Worm (Caenorhabditis elegans): Measurements from ENCODE around the gene Y38C1AA.19.

The Y38C1AA.19 gene

ce11 chrIV:125881-126781 is 33.8 kb upstream of the Y38C1AA.19 start, which contains the start of the genes grld-1 and cox-6C (continued):
- TF ChIP-seq unc-62 (GFP tag; optimal IDR thresholded peaks at IDR 0.05) (no peak), lsy-2 (tag; optimal IDR thresholded peaks at IDR 0.05) (peak; percentile 86 to 97), C34F6.9 (tag; optimal IDR thresholded peaks at IDR 0.05) (peak; percentile 67), elt-3 (tag; optimal IDR thresholded peaks at IDR 0.05) (no peak)

- TF ChIP-seq aly-2 (tag; optimal IDR thresholded peaks at IDR 0.05), result no peak
- TF ChIP-seq zag-1 (tag; optimal IDR thresholded peaks at IDR 0.05), result no peak
- no peak for TF ChIP-seq sma-3 (GFP tag; optimal IDR thresholded peaks at IDR 0.05)
- TF ChIP-seq ZK546.5 (tag; optimal IDR thresholded peaks at IDR 0.05), result no peak
- TF ChIP-seq mdl-1 (tag; optimal IDR thresholded peaks at IDR 0.05), result no peak
- no peak for TF ChIP-seq peb-1 (tag; optimal IDR thresholded peaks at IDR 0.05)
- no peak for TF ChIP-seq elt-1 (tag; optimal IDR thresholded peaks at IDR 0.05)
- TF ChIP-seq ztf-1 (GFP tag; conservative IDR thresholded peaks at IDR 0.05), result no peak
- no peak for TF ChIP-seq nhr-10 (tag; optimal IDR thresholded peaks at IDR 0.05)
- no peak for TF ChIP-seq ztf-4 (tag; optimal IDR thresholded peaks at IDR 0.05)
- no peak for TF ChIP-seq lin-39 (tag; optimal IDR thresholded peaks at IDR 0.05)
- no peak for TF ChIP-seq R02D3.7 (tag; optimal IDR thresholded peaks at IDR 0.05)
- TF ChIP-seq nhr-23 (tag; optimal IDR thresholded peaks at IDR 0.05), result no peak
- TF ChIP-seq lin-11 (tag; optimal IDR thresholded peaks at IDR 0.05), result no peak
- no peak for TF ChIP-seq blmp-1 (tag; optimal IDR thresholded peaks at IDR 0.05; ENCODE audit: insufficient read depth)
- TF ChIP-seq nhr-11 (tag; optimal IDR thresholded peaks at IDR 0.05), result no peak
- TF ChIP-seq ceh-82 (tag; optimal IDR thresholded peaks at IDR 0.05), result no peak
Measured at ce11 chrIV:128525-128924, 31.4 kb upstream of the Y38C1AA.19 start.

DNA sequence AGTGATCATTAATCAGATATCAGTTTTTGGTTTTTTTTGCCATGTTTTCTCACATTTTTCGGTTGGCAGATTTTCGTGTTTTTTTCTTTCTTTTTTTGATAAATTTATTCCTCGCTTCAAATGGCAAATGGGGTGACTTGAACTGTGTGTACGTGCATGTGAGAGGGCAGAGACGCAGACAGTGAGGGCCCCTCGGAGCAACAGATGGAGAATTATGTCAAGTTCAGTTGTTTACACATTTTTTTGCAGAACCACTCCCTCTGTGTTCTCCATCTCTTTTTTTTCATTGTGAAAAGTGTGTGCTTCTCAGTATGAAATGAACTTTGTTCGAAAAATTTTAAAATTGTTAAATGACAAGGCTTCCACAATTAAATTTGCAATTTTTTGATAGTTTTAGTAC is 29.8 kb upstream of the Y38C1AA.19 start:
- TF ChIP-seq nhr-237 (tag; optimal IDR thresholded peaks at IDR 0.05) (no peak), aly-2 (tag; optimal IDR thresholded peaks at IDR 0.05) (no peak), crh-2 (tag; optimal IDR thresholded peaks at IDR 0.05) (no peak), mab-5 (tag; optimal IDR thresholded peaks at IDR 0.05) (no peak), lsy-2 (tag; optimal IDR thresholded peaks at IDR 0.05) (peak in 1 of 2 experiments; percentile 0), egl-27 (tag; optimal IDR thresholded peaks at IDR 0.05) (no peak), blmp-1 (tag; optimal IDR thresholded peaks at IDR 0.05; ENCODE audit: insufficient read depth) (no peak), mdl-1 (tag; optimal IDR thresholded peaks at IDR 0.05) (no peak), mbf-1 (tag; optimal IDR thresholded peaks at IDR 0.05) (no peak), peb-1 (tag; optimal IDR thresholded peaks at IDR 0.05) (no peak), dmd-4 (tag; optimal IDR thresholded peaks at IDR 0.05) (no peak), unc-39 (tag; optimal IDR thresholded peaks at IDR 0.05) (no peak), nhr-21 (tag; optimal IDR thresholded peaks at IDR 0.05) (no peak), Y55F3AM.14 (GFP tag; optimal IDR thresholded peaks at IDR 0.05) (no peak), C34F6.9 (tag; optimal IDR thresholded peaks at IDR 0.05) (peak; percentile 6)

ce11 chrIV:132095-132494 is 27.9 kb upstream of the Y38C1AA.19 start, which contains the start of gene daf-1:
Gene daf-1 (plus strand): TSS chrIV:132416.
- TF ChIP-seq snpc-4 (tag; optimal IDR thresholded peaks at IDR 0.05) (no peak), R02D3.7 (tag; optimal IDR thresholded peaks at IDR 0.05) (no peak), lin-11 (tag; optimal IDR thresholded peaks at IDR 0.05) (no peak), sma-9 (GFP tag; optimal IDR thresholded peaks at IDR 0.05) (peak; percentile 45), sma-9 (tag; optimal IDR thresholded peaks at IDR 0.05) (no peak), lin-39 (tag; optimal IDR thresholded peaks at IDR 0.05) (no peak), ama-1 (optimal IDR thresholded peaks at IDR 0.05) (no peak), alr-1 (tag; optimal IDR thresholded peaks at IDR 0.05) (no peak), skn-1 (tag; optimal IDR thresholded peaks at IDR 0.05) (no peak), nhr-129 (tag; optimal IDR thresholded peaks at IDR 0.05) (peak; percentile 50), unc-55 (GFP tag; optimal IDR thresholded peaks at IDR 0.05) (peak; percentile 63), elt-1 (tag; optimal IDR thresholded peaks at IDR 0.05) (no peak), fos-1 (tag; optimal IDR thresholded peaks at IDR 0.05) (no peak), dmd-4 (tag; optimal IDR thresholded peaks at IDR 0.05) (no peak), ZK546.5 (tag; optimal IDR thresholded peaks at IDR 0.05) (no peak), mab-5 (tag; optimal IDR thresholded peaks at IDR 0.05) (no peak), nhr-6 (tag; optimal IDR thresholded peaks at IDR 0.05) (no peak), lin-13 (GFP tag; optimal IDR thresholded peaks at IDR 0.05) (no peak), aly-2 (tag; optimal IDR thresholded peaks at IDR 0.05) (no peak), C34F6.9 (tag; optimal IDR thresholded peaks at IDR 0.05) (peak; percentile 57), nhr-12 (tag; optimal IDR thresholded peaks at IDR 0.05) (no peak), sma-3 (GFP tag; optimal IDR thresholded peaks at IDR 0.05) (no peak), mdl-1 (tag; optimal IDR thresholded peaks at IDR 0.05) (peak; percentile 69 to 77), F13H6.1 (tag; optimal IDR thresholded peaks at IDR 0.05) (peak; percentile 6), lsy-2 (tag; optimal IDR thresholded peaks at IDR 0.05) (peak in 1 of 2 experiments; percentile 51), ztf-4 (tag; optimal IDR thresholded peaks at IDR 0.05) (no peak), nhr-77 (tag; optimal IDR thresholded peaks at IDR 0.05) (no peak)

All from whole organism, L2 larva.